Worm (Caenorhabditis elegans): Measurements from ENCODE around the gene F58E1.13.

DNA sequence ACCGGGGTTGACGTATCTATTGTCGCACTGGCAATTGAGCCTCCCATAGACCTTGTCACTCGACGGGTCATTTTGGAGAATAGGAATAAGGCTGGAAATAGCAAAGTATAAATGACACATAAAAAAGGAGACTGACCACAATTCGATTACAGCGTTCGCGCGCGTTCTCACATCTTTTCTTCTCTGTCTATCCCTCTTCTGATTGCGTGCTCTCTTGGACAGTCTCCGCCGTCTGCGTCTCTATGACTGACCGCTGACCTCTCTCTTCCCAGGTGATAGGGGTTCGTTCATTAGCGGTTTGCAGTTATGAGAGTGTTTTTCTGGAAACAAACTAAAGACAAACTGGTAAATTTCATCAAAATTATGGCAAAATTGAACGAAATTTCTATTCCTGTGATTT, 40.7 kb upstream of the F58E1.13 start, which contains the start of gene ceh-83:
- TF ChIP-seq elt-1 (tag; optimal IDR thresholded peaks at IDR 0.05; ENCODE audit: borderline replicate concordance, insufficient read depth): no peak
- no peak for TF ChIP-seq nhr-12 (tag; optimal IDR thresholded peaks at IDR 0.05)
- no peak for TF ChIP-seq lsy-2 (tag; optimal IDR thresholded peaks at IDR 0.05)
- TF ChIP-seq mab-5 (tag; optimal IDR thresholded peaks at IDR 0.05): no peak
- TF ChIP-seq sem-2 (GFP tag; optimal IDR thresholded peaks at IDR 0.05): no peak
- TF ChIP-seq lin-13 (tag; optimal IDR thresholded peaks at IDR 0.05): no peak
- no peak for TF ChIP-seq blmp-1 (tag; optimal IDR thresholded peaks at IDR 0.05)
- TF ChIP-seq ces-1 (GFP tag; optimal IDR thresholded peaks at IDR 0.05): no peak
- no peak for TF ChIP-seq snpc-4 (tag; optimal IDR thresholded peaks at IDR 0.05)
